Worm (Caenorhabditis elegans): ENCODE data around the gene Y116A8C.465.

DNA sequence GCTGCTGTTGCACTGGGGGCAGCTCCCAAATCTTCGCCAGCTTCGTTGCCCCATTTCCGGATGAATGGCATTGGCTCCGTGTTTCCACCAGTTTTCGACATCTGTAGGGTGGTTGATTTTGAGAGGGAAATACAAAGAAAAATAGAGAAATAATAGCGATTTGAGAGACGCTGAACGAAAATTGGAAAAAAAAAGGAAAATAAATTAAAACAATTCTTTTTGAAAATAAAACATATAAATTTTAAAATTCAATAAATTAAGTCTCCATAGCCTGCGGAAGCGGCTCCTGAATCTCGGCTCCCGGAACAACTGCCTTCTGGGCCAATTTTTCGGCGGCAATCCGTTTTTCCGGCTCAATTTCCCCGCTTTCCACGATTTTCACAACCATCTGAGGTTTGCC, 45.8 kb downstream of the Y116A8C.465 start, which contains the start of gene sfa-1:
- TF ChIP-seq ceh-43 (GFP tag; optimal IDR thresholded peaks at IDR 0.05): no peak
- TF ChIP-seq pha-4 (tag; optimal IDR thresholded peaks at IDR 0.05): no peak
- TF ChIP-seq unc-62 (GFP tag; optimal IDR thresholded peaks at IDR 0.05): no peak
- TF ChIP-seq nhr-237 (tag; optimal IDR thresholded peaks at IDR 0.05): no peak
- no peak for TF ChIP-seq snpc-4 (tag; optimal IDR thresholded peaks at IDR 0.05)
- TF ChIP-seq nhr-28 (tag; optimal IDR thresholded peaks at IDR 0.05): no peak
- no peak for TF ChIP-seq lin-13 (tag; optimal IDR thresholded peaks at IDR 0.05)
- TF ChIP-seq blmp-1 (tag; optimal IDR thresholded peaks at IDR 0.05): no peak
- TF ChIP-seq ces-1 (GFP tag; optimal IDR thresholded peaks at IDR 0.05): no peak
- no peak for TF ChIP-seq M03D4.4 (tag; optimal IDR thresholded peaks at IDR 0.05)
